Worm (Caenorhabditis elegans): Measurements from ENCODE around the gene rme-4.

Gene rme-4

DNA sequence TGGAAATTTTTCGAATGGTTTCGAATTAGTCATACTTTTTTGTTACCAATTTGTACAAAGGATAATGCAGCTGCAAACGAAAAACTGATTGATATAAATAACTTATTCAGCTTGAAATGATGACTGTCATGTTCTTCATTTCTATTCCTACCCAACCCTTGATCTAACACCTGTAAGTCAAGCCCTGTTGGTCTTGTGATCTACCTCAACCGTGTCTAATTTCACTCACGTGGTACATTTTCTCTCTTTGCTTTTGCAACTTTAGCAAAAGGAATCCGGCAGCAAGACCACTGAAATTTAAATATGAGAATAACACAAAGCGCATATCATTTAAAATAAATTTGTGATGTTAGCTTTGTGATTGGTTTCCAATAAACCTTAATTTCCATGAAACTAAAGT, 24.4 kb upstream of the rme-4 start:
- TF ChIP-seq ceh-82 (tag; optimal IDR thresholded peaks at IDR 0.05) (no peak), mml-1 (tag; optimal IDR thresholded peaks at IDR 0.05) (no peak), ceh-16 (tag; optimal IDR thresholded peaks at IDR 0.05) (no peak), ztf-11 (tag; optimal IDR thresholded peaks at IDR 0.05) (no peak)

DNA sequence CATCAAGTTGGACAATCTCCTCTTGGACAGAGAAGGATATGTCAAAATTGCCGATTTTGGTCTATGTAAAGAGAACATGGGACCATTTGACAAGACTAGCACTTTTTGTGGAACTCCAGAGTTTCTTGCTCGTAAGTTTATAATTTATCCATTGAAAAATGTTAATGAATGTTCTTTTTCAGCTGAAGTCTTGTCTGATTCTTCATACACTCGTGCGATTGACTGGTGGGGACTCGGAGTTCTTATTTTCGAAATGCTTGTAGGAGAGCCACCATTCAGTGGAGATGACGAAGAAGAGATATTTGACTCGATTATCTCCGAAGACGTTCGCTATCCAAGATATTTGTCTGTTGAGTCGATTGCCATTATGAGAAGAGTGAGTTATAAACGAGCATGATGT, 21.5 kb upstream of the rme-4 start:
- TF ChIP-seq zag-1 (tag; optimal IDR thresholded peaks at IDR 0.05) (no peak), R02D3.7 (tag; optimal IDR thresholded peaks at IDR 0.05) (no peak), ztf-4 (tag; optimal IDR thresholded peaks at IDR 0.05) (no peak), ceh-16 (tag; optimal IDR thresholded peaks at IDR 0.05) (no peak), ZK546.5 (tag; optimal IDR thresholded peaks at IDR 0.05) (no peak), lsy-12 (tag; optimal IDR thresholded peaks at IDR 0.05) (no peak), hmg-11 (tag; optimal IDR thresholded peaks at IDR 0.05) (no peak), egl-5 (tag; optimal IDR thresholded peaks at IDR 0.05) (no peak), lin-15B (tag; optimal IDR thresholded peaks at IDR 0.05) (no peak), pqm-1 (tag; optimal IDR thresholded peaks at IDR 0.05) (no peak), fkh-10 (GFP tag; optimal IDR thresholded peaks at IDR 0.05) (no peak), nhr-23 (tag; optimal IDR thresholded peaks at IDR 0.05) (no peak), nhr-12 (tag; optimal IDR thresholded peaks at IDR 0.05) (no peak), aly-2 (tag; optimal IDR thresholded peaks at IDR 0.05) (no peak), nhr-25 (tag; optimal IDR thresholded peaks at IDR 0.05) (no peak), pha-4 (tag; optimal IDR thresholded peaks at IDR 0.05) (no peak), snpc-4 (tag; optimal IDR thresholded peaks at IDR 0.05) (no peak)

DNA sequence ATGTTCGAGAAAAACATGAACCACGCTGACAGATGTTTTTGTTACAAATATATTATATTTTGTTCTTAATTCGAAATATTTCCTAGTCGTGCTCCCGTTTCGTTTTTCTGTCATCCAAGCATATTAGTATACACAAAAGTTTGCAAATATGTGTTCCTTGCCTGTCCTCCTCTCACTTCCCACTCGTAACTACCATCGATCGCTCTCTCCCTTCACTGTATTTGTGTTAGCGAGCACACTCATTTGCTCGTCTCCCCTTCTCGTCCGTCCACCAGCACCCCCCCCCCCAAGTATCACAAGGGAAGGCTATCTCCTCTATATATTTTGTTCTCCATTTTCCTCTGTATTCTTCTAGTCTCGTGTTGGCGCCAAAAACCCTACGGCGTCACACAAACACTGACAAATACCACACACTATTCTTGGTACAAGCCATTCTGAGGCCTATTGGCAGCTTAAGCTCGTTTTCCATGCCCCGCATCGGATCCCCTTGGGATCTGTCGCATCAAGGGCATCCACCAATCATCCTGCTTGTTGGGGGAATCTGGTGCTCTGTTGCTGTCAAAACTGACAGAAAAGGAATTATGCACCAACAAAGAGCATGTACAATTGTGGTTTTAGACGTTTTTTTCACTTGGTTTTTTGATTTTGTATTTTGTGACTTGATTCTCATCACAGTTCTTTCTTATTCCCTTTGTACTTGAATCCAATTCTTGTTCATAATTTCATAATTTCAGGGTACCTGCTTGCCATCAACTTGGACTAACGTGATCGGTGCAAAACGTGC, 17.1 kb upstream of the rme-4 start, which contains the start of gene pkn-1:
Gene pkn-1 (plus strand): TSS at position 734 of the 784 bp plus-strand sequence.
- TF ChIP-seq ztf-11 (tag; optimal IDR thresholded peaks at IDR 0.05): no peak
- no peak for TF ChIP-seq nhr-237 (tag; optimal IDR thresholded peaks at IDR 0.05)
- TF ChIP-seq nhr-77 (tag; optimal IDR thresholded peaks at IDR 0.05): no peak
- TF ChIP-seq unc-39 (tag; optimal IDR thresholded peaks at IDR 0.05): no peak
- TF ChIP-seq elt-3 (tag; optimal IDR thresholded peaks at IDR 0.05): no peak
- no peak for TF ChIP-seq nfya-1 (tag; optimal IDR thresholded peaks at IDR 0.05; ENCODE audit: insufficient read depth)
- no peak for TF ChIP-seq hmg-11 (tag; optimal IDR thresholded peaks at IDR 0.05)
- no peak for TF ChIP-seq egl-27 (tag; optimal IDR thresholded peaks at IDR 0.05)
- TF ChIP-seq lin-39 (tag; optimal IDR thresholded peaks at IDR 0.05): peak; percentile 21
- TF ChIP-seq ceh-82 (tag; optimal IDR thresholded peaks at IDR 0.05): no peak
- no peak for TF ChIP-seq fos-1 (tag; optimal IDR thresholded peaks at IDR 0.05)
- peak; percentile 4 for TF ChIP-seq lsy-12 (tag; optimal IDR thresholded peaks at IDR 0.05)
- peak; percentile 75 for TF ChIP-seq pha-4 (tag; optimal IDR thresholded peaks at IDR 0.05)
- TF ChIP-seq fkh-10 (GFP tag; optimal IDR thresholded peaks at IDR 0.05): no peak
- TF ChIP-seq R02D3.7 (tag; optimal IDR thresholded peaks at IDR 0.05): no peak
- no peak for TF ChIP-seq ZK546.5 (tag; optimal IDR thresholded peaks at IDR 0.05)
- no peak for TF ChIP-seq eor-1 (tag; optimal IDR thresholded peaks at IDR 0.05)
- TF ChIP-seq zag-1 (tag; optimal IDR thresholded peaks at IDR 0.05): no peak
- no peak for TF ChIP-seq ceh-9 (tag; optimal IDR thresholded peaks at IDR 0.05)
- no peak for TF ChIP-seq fkh-2 (tag; optimal IDR thresholded peaks at IDR 0.05)
- no peak for TF ChIP-seq elt-1 (tag; optimal IDR thresholded peaks at IDR 0.05)
- TF ChIP-seq nhr-76 (tag; optimal IDR thresholded peaks at IDR 0.05): no peak
- no peak for TF ChIP-seq jun-1 (tag; optimal IDR thresholded peaks at IDR 0.05)
- TF ChIP-seq elt-2 (tag; optimal IDR thresholded peaks at IDR 0.05): peak; percentile 19
- TF ChIP-seq pqm-1 (tag; optimal IDR thresholded peaks at IDR 0.05): no peak
- TF ChIP-seq mdl-1 (tag; optimal IDR thresholded peaks at IDR 0.05): no peak
- TF ChIP-seq nhr-43 (tag; optimal IDR thresholded peaks at IDR 0.05; ENCODE audit: poor library complexity, severe bottlenecking): no peak
- TF ChIP-seq nhr-23 (tag; optimal IDR thresholded peaks at IDR 0.05): no peak
- TF ChIP-seq ztf-4 (tag; optimal IDR thresholded peaks at IDR 0.05): no peak
- no peak for TF ChIP-seq snpc-4 (tag; optimal IDR thresholded peaks at IDR 0.05)
- TF ChIP-seq ceh-28 (tag; optimal IDR thresholded peaks at IDR 0.05): no peak
- no peak for TF ChIP-seq daf-12 (tag; optimal IDR thresholded peaks at IDR 0.05)
- TF ChIP-seq unc-62 (GFP tag; optimal IDR thresholded peaks at IDR 0.05): peak; percentile 45
- no peak for TF ChIP-seq skn-1 (tag; optimal IDR thresholded peaks at IDR 0.05)
- no peak for TF ChIP-seq ama-1 (optimal IDR thresholded peaks at IDR 0.05)

Data from whole organism, L3 larva.